Worm (Caenorhabditis elegans) whole organism, midembryonic: ENCODE results near the gene clec-121.

Source experiments
- T22C8.4 ChIP-seq: fragments of 200-800 bp; sonication (Bioruptor generic); IDR thresholded peaks from 2 replicates; pipeline ENCODE4 v1.3.6; 2022; ENCODE audit warnings: missing genetic modification characterization, missing compliant biosample characterization
- flt-1 ChIP-seq: fragments of 200-800 bp; sonication (Bioruptor generic); IDR thresholded peaks from 2 replicates; pipeline ENCODE4 v1.3.6; 2022; ENCODE audit warnings: missing genetic modification characterization, missing compliant biosample characterization
- klf-2 ChIP-seq: fragments of 200-800 bp; sonication (Bioruptor generic); conservative IDR thresholded peaks from 2 replicates; pipeline ENCODE4 v1.3.6; 2022; ENCODE audit warnings: missing genetic modification reagents, missing genetic modification characterization, missing compliant biosample characterization
- med-1 ChIP-seq: sonication (generic microtip); optimal IDR thresholded peaks from 2 replicates; lab custom pipeline; 2017; ENCODE audit warnings: missing genetic modification characterization, mild to moderate bottlenecking, missing compliant biosample characterization, antibody characterized with exemption, missing genetic modification reagents; ENCODE audit not compliant: insufficient read depth
- ztf-23 ChIP-seq: fragments of 200-800 bp; sonication (Bioruptor generic); IDR thresholded peaks from 2 replicates; pipeline ENCODE4 v1.3.6; 2022; ENCODE audit warnings: missing genetic modification reagents, missing genetic modification characterization, missing compliant biosample characterization
- ztf-29 ChIP-seq: fragments of 200-800 bp; sonication (Bioruptor generic); IDR thresholded peaks from 2 replicates; pipeline ENCODE4 v1.3.6; 2022; ENCODE audit warnings: missing genetic modification reagents, missing genetic modification characterization, missing compliant biosample characterization

- TF ChIP-seq flt-1 (GFP tag; lab: Robert Waterston, UW) (no peak), med-1 (GFP tag; lab: Kevin White, UChicago) (no peak), klf-2 (GFP tag; lab: Robert Waterston, UW) (no peak), T22C8.4 (GFP tag; lab: Robert Waterston, UW) (no peak), ztf-29 (GFP tag; lab: Robert Waterston, UW) (no peak), ztf-23 (no peak)
Measured at ce11 chrII:3151615-3152014, 49.5 kb downstream of the clec-121 start, which contains the start of the genes T10D4.14 and T10D4.19.
